Worm (Caenorhabditis elegans): ENCODE measurements around the gene C27D8.3.

- TF ChIP-seq pqm-1 (tag; optimal IDR thresholded peaks at IDR 0.05) (no peak), fkh-10 (GFP tag; optimal IDR thresholded peaks at IDR 0.05) (no peak), dve-1 (tag; optimal IDR thresholded peaks at IDR 0.05) (no peak), ceh-19 (GFP tag; optimal IDR thresholded peaks at IDR 0.05) (no peak), T23F11.4 (GFP tag; optimal IDR thresholded peaks at IDR 0.05) (no peak), ama-1 (optimal IDR thresholded peaks at IDR 0.05) (no peak), ref-2 (tag; optimal IDR thresholded peaks at IDR 0.05) (no peak), ets-4 (tag; optimal IDR thresholded peaks at IDR 0.05) (no peak), nhr-11 (tag; optimal IDR thresholded peaks at IDR 0.05) (no peak), pat-9 (tag; optimal IDR thresholded peaks at IDR 0.05) (no peak), fkh-6 (tag; optimal IDR thresholded peaks at IDR 0.05) (no peak), sox-2 (GFP tag; IDR thresholded peaks at IDR 0.05) (no peak), tbx-2 (tag; optimal IDR thresholded peaks at IDR 0.05) (no peak)
These were observed 11.3 kb downstream of the C27D8.3 start for ce11 chrIV:12700204-12700603.
